Fruit fly (Drosophila melanogaster): ENCODE results near the gene PolD1.

Gene PolD1

dm6 chr3L:16026065-16026789 is 38.6 kb upstream of the PolD1 start (continued):
- TF ChIP-seq Scr (GFP tag; IDR thresholded peaks at IDR 0.05; ENCODE audit: partially characterized antibody) (no peak), CG11456 (GFP tag; IDR thresholded peaks at IDR 0.05) (peak; percentile 71; the same call in 1 of the 3 replicates), Rx (GFP tag; IDR thresholded peaks at IDR 0.05) (0 out of 2 replicates have a peak, but pooled peaks have one; percentile 17), gsb-n (tag; optimal IDR thresholded peaks at IDR 0.05) (peak; percentile 55), lov (optimal IDR thresholded peaks at IDR 0.05) (no peak), lov (GFP tag; IDR thresholded peaks at IDR 0.05) (peak; percentile 87), knrl (GFP tag; IDR thresholded peaks at IDR 0.05; ENCODE audit: partially characterized antibody) (no peak), aop (GFP tag; IDR thresholded peaks at IDR 0.05) (no peak), CG7839 (tag; optimal IDR thresholded peaks at IDR 0.05) (peak; percentile 20), CG14860 (GFP tag; IDR thresholded peaks at IDR 0.05; ENCODE audit: partially characterized antibody) (no peak), cato (GFP tag; optimal IDR thresholded peaks at IDR 0.05; ENCODE audit: borderline replicate concordance) (peak; percentile 45), row (GFP tag; IDR thresholded peaks at IDR 0.05) (peak; percentile 65), CG1529 (GFP tag; optimal IDR thresholded peaks at IDR 0.05) (peak; percentile 79), sqz (GFP tag; optimal IDR thresholded peaks at IDR 0.05) (peak; percentile 80), cwo (GFP tag; optimal IDR thresholded peaks at IDR 0.05) (peak; percentile 47), ci (GFP tag; IDR thresholded peaks at IDR 0.05) (peak; percentile 87), CG8765 (GFP tag; IDR thresholded peaks at IDR 0.05) (no peak), onecut (GFP tag; IDR thresholded peaks at IDR 0.05) (peak; percentile 68), CG5245 (GFP tag; optimal IDR thresholded peaks at IDR 0.05) (no peak), zfh1 (GFP tag; IDR thresholded peaks at IDR 0.05) (peak; percentile 73; the same call in 2 of the 3 replicates), Aef1 (GFP tag; IDR thresholded peaks at IDR 0.05) (peak; percentile 68), CG12299 (tag; optimal IDR thresholded peaks at IDR 0.05) (peak; percentile 63), CG2712 (tag; optimal IDR thresholded peaks at IDR 0.05) (peak; percentile 53), CkIIα-i1 (GFP tag; IDR thresholded peaks at IDR 0.05) (no peak), CG4360 (GFP tag; IDR thresholded peaks at IDR 0.05) (peak; percentile 97), Nf-YB (GFP tag; optimal IDR thresholded peaks at IDR 0.05) (peak; percentile 43), nerfin-2 (GFP tag; IDR thresholded peaks at IDR 0.05; ENCODE audit: partially characterized antibody) (no peak), H15 (GFP tag; IDR thresholded peaks at IDR 0.05) (peak; percentile 58; the same call in 2 of the 3 replicates), Sry-β (GFP tag; optimal IDR thresholded peaks at IDR 0.05) (peak; percentile 4), Atf-2 (GFP tag; optimal IDR thresholded peaks at IDR 0.05) (peak; percentile 42), CG30020 (tag; optimal IDR thresholded peaks at IDR 0.05) (no peak), CG6791 (GFP tag; IDR thresholded peaks at IDR 0.05; ENCODE audit: partially characterized antibody) (no peak), CG10267 (tag; optimal IDR thresholded peaks at IDR 0.05) (no peak), cg (GFP tag; optimal IDR thresholded peaks at IDR 0.05) (peak; percentile 15), klu (GFP tag; IDR thresholded peaks at IDR 0.05) (0 out of 2 replicates have a peak, but pooled peaks have one; percentile 22), usp (GFP tag; optimal IDR thresholded peaks at IDR 0.05) (no peak), slbo (GFP tag; IDR thresholded peaks at IDR 0.05) (0 out of 2 replicates have a peak, but pooled peaks have one; percentile 33), Hsf (GFP tag; optimal IDR thresholded peaks at IDR 0.05) (peak; percentile 48), tup (GFP tag; optimal IDR thresholded peaks at IDR 0.05) (peak; percentile 20), bbx (GFP tag; IDR thresholded peaks at IDR 0.05; ENCODE audit: partially characterized antibody) (no peak), CG12155 (GFP tag; optimal IDR thresholded peaks at IDR 0.05) (no peak), CG17612 (GFP tag; IDR thresholded peaks at IDR 0.05) (no peak), Meics (GFP tag; optimal IDR thresholded peaks at IDR 0.05) (peak; percentile 10), CG6765 (GFP tag; optimal IDR thresholded peaks at IDR 0.05) (peak; percentile 31), tio (GFP tag; optimal IDR thresholded peaks at IDR 0.05) (no peak), CG17385 (GFP tag; optimal IDR thresholded peaks at IDR 0.05) (peak; percentile 62), gce (GFP tag; IDR thresholded peaks at IDR 0.05) (peak; percentile 84), CG18011 (GFP tag; optimal IDR thresholded peaks at IDR 0.05) (no peak), CG1602 (GFP tag; optimal IDR thresholded peaks at IDR 0.05) (peak; percentile 55)
